Worm (Caenorhabditis elegans): Measurements from ENCODE around the gene T11F9.10.
A peak's percentile ranks its signal among the peaks of the same experiment; 100 is the strongest.

T11F9.10 gene

ce11 chrV:11504853-11505397 is 18.1 kb downstream of the T11F9.10 start, which contains the start of the genes C55A6.1 and C55A6.10:
C55A6.1 (minus strand) TSS chrV:11504968.
C55A6.10 (plus strand) TSS chrV:11505347.
- peak; percentile 56 for TF ChIP-seq W03F9.2 (tag; optimal IDR thresholded peaks at IDR 0.05)

- TF ChIP-seq W03F9.2 (tag; optimal IDR thresholded peaks at IDR 0.05), result no peak
- TF ChIP-seq him-1 (tag; optimal IDR thresholded peaks at IDR 0.05), result no peak
- TF ChIP-seq dao-5 (tag; optimal IDR thresholded peaks at IDR 0.05), result no peak
These were observed 19.6 kb downstream of the T11F9.10 start for ce11 chrV:11506347-11506746.

ce11 chrV:11508773-11509172 is 22.0 kb downstream of the T11F9.10 start, which contains the start of gene ttll-5:
ttll-5 (plus strand) TSS chrV:11509060.
- TF ChIP-seq him-1 (tag; optimal IDR thresholded peaks at IDR 0.05) (no peak), dao-5 (tag; optimal IDR thresholded peaks at IDR 0.05) (no peak), W03F9.2 (tag; optimal IDR thresholded peaks at IDR 0.05) (no peak)

ce11 chrV:11513432-11513831 is 26.7 kb downstream of the T11F9.10 start, which contains the start of gene C55A6.3:
C55A6.3 (minus strand) TSS chrV:11513532.
- TF ChIP-seq him-1 (tag; optimal IDR thresholded peaks at IDR 0.05) (no peak), W03F9.2 (tag; optimal IDR thresholded peaks at IDR 0.05) (no peak), dao-5 (tag; optimal IDR thresholded peaks at IDR 0.05) (no peak)

ce11 chrV:11514677-11515076 is 27.9 kb downstream of the T11F9.10 start, which contains the start of gene C55A6.6:
C55A6.6 (minus strand) TSS chrV:11514737.
- TF ChIP-seq him-1 (tag; optimal IDR thresholded peaks at IDR 0.05), result no peak
- TF ChIP-seq dao-5 (tag; optimal IDR thresholded peaks at IDR 0.05), result no peak
- TF ChIP-seq W03F9.2 (tag; optimal IDR thresholded peaks at IDR 0.05), result no peak

- no peak for TF ChIP-seq dao-5 (tag; optimal IDR thresholded peaks at IDR 0.05)
- no peak for TF ChIP-seq him-1 (tag; optimal IDR thresholded peaks at IDR 0.05)
- TF ChIP-seq W03F9.2 (tag; optimal IDR thresholded peaks at IDR 0.05), result no peak
These were observed 28.4 kb downstream of the T11F9.10 start for ce11 chrV:11515145-11515544.

ce11 chrV:11516141-11516591 is 29.4 kb downstream of the T11F9.10 start, which contains the start of gene sdz-8:
sdz-8 (minus strand) TSS chrV:11516191.
- TF ChIP-seq W03F9.2 (tag; optimal IDR thresholded peaks at IDR 0.05), result no peak
- TF ChIP-seq him-1 (tag; optimal IDR thresholded peaks at IDR 0.05), result no peak
- TF ChIP-seq dao-5 (tag; optimal IDR thresholded peaks at IDR 0.05), result no peak

- no peak for TF ChIP-seq dao-5 (tag; optimal IDR thresholded peaks at IDR 0.05)
- TF ChIP-seq him-1 (tag; optimal IDR thresholded peaks at IDR 0.05), result no peak
- no peak for TF ChIP-seq W03F9.2 (tag; optimal IDR thresholded peaks at IDR 0.05)
These were observed 31.0 kb downstream of the T11F9.10 start, which contains the start of gene C55A6.4 for ce11 chrV:11517789-11518188. C55A6.4 (minus strand) TSS chrV:11517889.

- no peak for TF ChIP-seq dao-5 (tag; optimal IDR thresholded peaks at IDR 0.05)
These were observed 33.4 kb downstream of the T11F9.10 start, which contains the start of the genes C55A6.11 and C55A6.7 for ce11 chrV:11520215-11520614. C55A6.11 (plus strand) TSS chrV:11520515. C55A6.7 (minus strand) TSS chrV:11520530.

ce11 chrV:11521448-11521847 is 34.7 kb downstream of the T11F9.10 start, which contains the start of gene pafo-1:
pafo-1 (plus strand) TSS chrV:11521703.
- peak; percentile 85 for TF ChIP-seq W03F9.2 (tag; optimal IDR thresholded peaks at IDR 0.05)
- TF ChIP-seq him-1 (tag; optimal IDR thresholded peaks at IDR 0.05), result peak; percentile 12
- no peak for TF ChIP-seq dao-5 (tag; optimal IDR thresholded peaks at IDR 0.05)

ce11 chrV:11525338-11525737 is 38.6 kb downstream of the T11F9.10 start:
- TF ChIP-seq W03F9.2 (tag; optimal IDR thresholded peaks at IDR 0.05) (no peak), dao-5 (tag; optimal IDR thresholded peaks at IDR 0.05) (no peak), him-1 (tag; optimal IDR thresholded peaks at IDR 0.05) (no peak)

- no peak for TF ChIP-seq W03F9.2 (tag; optimal IDR thresholded peaks at IDR 0.05)
- no peak for TF ChIP-seq dao-5 (tag; optimal IDR thresholded peaks at IDR 0.05)
- TF ChIP-seq him-1 (tag; optimal IDR thresholded peaks at IDR 0.05), result no peak
These were observed 40.2 kb downstream of the T11F9.10 start for ce11 chrV:11526927-11527491.

- TF ChIP-seq dao-5 (tag; optimal IDR thresholded peaks at IDR 0.05), result no peak
- TF ChIP-seq W03F9.2 (tag; optimal IDR thresholded peaks at IDR 0.05), result no peak
- no peak for TF ChIP-seq him-1 (tag; optimal IDR thresholded peaks at IDR 0.05)
These were observed 40.8 kb downstream of the T11F9.10 start, which contains the start of gene ccch-1 for ce11 chrV:11527531-11527930. ccch-1 (plus strand) TSS chrV:11527831.

- no peak for TF ChIP-seq dao-5 (tag; optimal IDR thresholded peaks at IDR 0.05)
- TF ChIP-seq him-1 (tag; optimal IDR thresholded peaks at IDR 0.05), result no peak
- TF ChIP-seq W03F9.2 (tag; optimal IDR thresholded peaks at IDR 0.05), result no peak
These were observed 42.0 kb downstream of the T11F9.10 start for ce11 chrV:11528633-11529327.

Data from whole organism, L4/young adult.